Fruit fly (Drosophila melanogaster) whole organism, embryonic: ENCODE measurements around the gene Nt5b.

ENCODE experiments used
- ATbp ChIP-seq: fragments of 200-800 bp; sonication (Bioruptor generic); optimal IDR thresholded peaks from 2 replicates; lab custom pipeline; 2017; ENCODE audit warnings: missing biosample characterization, mild to moderate bottlenecking, missing genetic modification characterization, missing genetic modification reagents
- Adf1 ChIP-seq: fragments of 200-800 bp; sonication (Bioruptor generic); IDR thresholded peaks from 2 replicates; pipeline ENCODE4 v1.3.6; 2022; ENCODE audit warnings: missing biosample characterization, missing genetic modification characterization
- Aef1 ChIP-seq: fragments of 200-800 bp; sonication (Bioruptor generic); IDR thresholded peaks from 3 replicates; pipeline ENCODE4 v1.3.6; 2022; ENCODE audit warnings: missing biosample characterization, missing genetic modification characterization
- Bteb2 ChIP-seq: fragments of 200-800 bp; sonication (Bioruptor generic); optimal IDR thresholded peaks from 2 replicates; lab custom pipeline; 2016; ENCODE audit warnings: missing biosample characterization, missing genetic modification characterization
- CG10366 ChIP-seq: fragments of 200-800 bp; sonication (Bioruptor generic); IDR thresholded peaks from 2 replicates; pipeline ENCODE4 v1.3.6; 2022; ENCODE audit warnings: missing biosample characterization, missing genetic modification characterization
- CG11247 ChIP-seq: fragments of 200-800 bp; sonication (Bioruptor generic); IDR thresholded peaks from 2 replicates; pipeline ENCODE4 v1.3.6; 2022; ENCODE audit warnings: missing biosample characterization, missing genetic modification characterization
- CG17802 ChIP-seq: fragments of 200-800 bp; sonication (Bioruptor generic); optimal IDR thresholded peaks from 2 replicates; lab custom pipeline; 2018; ENCODE audit warnings: missing biosample characterization, mild to moderate bottlenecking, missing genetic modification characterization, moderate library complexity
- CG18011 ChIP-seq: fragments of 200-800 bp; sonication (Bioruptor generic); optimal IDR thresholded peaks from 2 replicates; lab custom pipeline; 2017; ENCODE audit warnings: missing biosample characterization, missing genetic modification characterization, mild to moderate bottlenecking, moderate library complexity, missing genotype
- CG2678 ChIP-seq: fragments of 200-800 bp; sonication (Bioruptor generic); optimal IDR thresholded peaks from 3 replicates; lab custom pipeline; 2019; ENCODE audit warnings: missing biosample characterization, mild to moderate bottlenecking, missing genetic modification characterization, moderate library complexity
- CG3163 ChIP-seq: fragments of 200-800 bp; sonication (Bioruptor generic); optimal IDR thresholded peaks from 3 replicates; lab custom pipeline; 2016; ENCODE audit warnings: missing biosample characterization, missing genetic modification characterization
- CG32532 ChIP-seq: fragments of 200-800 bp; sonication (Bioruptor generic); IDR thresholded peaks from 2 replicates; pipeline ENCODE4 v1.3.6; 2022; ENCODE audit warnings: missing biosample characterization, missing genetic modification characterization
- CG3726 ChIP-seq: fragments of 200-800 bp; sonication (Bioruptor generic); IDR thresholded peaks from 3 replicates; pipeline ENCODE4, ENCODE4 v1.3.6; 2022; ENCODE audit warnings: missing biosample characterization, missing genetic modification characterization
- CG3847 ChIP-seq: fragments of 200-800 bp; sonication (Bioruptor generic); IDR thresholded peaks from 2 replicates; pipeline ENCODE4 v1.3.6; 2022; ENCODE audit warnings: missing biosample characterization, missing genetic modification characterization
- CG4360 ChIP-seq: fragments of 200-800 bp; sonication (Bioruptor generic); IDR thresholded peaks from 2 replicates; pipeline ENCODE4 v1.3.6; 2022; ENCODE audit warnings: missing biosample characterization, missing genetic modification characterization
- CG4707 ChIP-seq: fragments of 200-800 bp; sonication (Bioruptor generic); optimal IDR thresholded peaks from 2 replicates; lab custom pipeline; 2018; ENCODE audit warnings: missing biosample characterization, mild to moderate bottlenecking, missing genetic modification characterization, moderate library complexity
- CG6254 ChIP-seq: fragments of 200-800 bp; sonication (Bioruptor generic); optimal IDR thresholded peaks from 3 replicates; lab custom pipeline; 2017; ENCODE audit warnings: mild to moderate bottlenecking, missing biosample characterization, missing genetic modification reagents, missing genetic modification characterization
- CG8089 ChIP-seq: fragments of 200-800 bp; sonication (Bioruptor generic); optimal IDR thresholded peaks from 3 replicates; lab custom pipeline; 2016; ENCODE audit warnings: missing biosample characterization, missing genetic modification characterization
- CG8388 ChIP-seq: fragments of 200-800 bp; sonication (Bioruptor generic); optimal IDR thresholded peaks from 2 replicates; lab custom pipeline; 2019; ENCODE audit warnings: missing biosample characterization, mild to moderate bottlenecking, missing genetic modification characterization, moderate library complexity
- CG8478 ChIP-seq: fragments of >200 bp; optimal IDR thresholded peaks from 2 replicates; lab custom pipeline; 2018
- CG8924 ChIP-seq: fragments of 200-800 bp; optimal IDR thresholded peaks from 3 replicates; lab custom pipeline; 2019; ENCODE audit warnings: missing biosample characterization, mild to moderate bottlenecking, missing genetic modification characterization, moderate library complexity
- CG9727 ChIP-seq: fragments of 200-800 bp; sonication (Bioruptor generic); optimal IDR thresholded peaks from 3 replicates; lab custom pipeline; 2017; ENCODE audit warnings: missing biosample characterization, mild to moderate bottlenecking, missing genetic modification characterization
- CG9817 ChIP-seq: fragments of 200-800 bp; sonication (Bioruptor generic); optimal IDR thresholded peaks from 2 replicates; lab custom pipeline; 2018; ENCODE audit warnings: missing biosample characterization, mild to moderate bottlenecking, missing genetic modification characterization, moderate library complexity
- D19A ChIP-seq: fragments of 200-800 bp; optimal IDR thresholded peaks from 3 replicates; lab custom pipeline; 2019; ENCODE audit warnings: missing biosample characterization, mild to moderate bottlenecking, missing genetic modification characterization, moderate library complexity
- Dbx ChIP-seq: fragments of 200-800 bp; sonication (Bioruptor generic); IDR thresholded peaks from 3 replicates; pipeline ENCODE4 v1.3.6; 2022; ENCODE audit warnings: missing biosample characterization, missing genetic modification characterization
- Dip2 ChIP-seq: fragments of 200-800 bp; sonication (Bioruptor generic); IDR thresholded peaks from 2 replicates; pipeline ENCODE4 v1.3.6; 2022; ENCODE audit warnings: missing biosample characterization, missing genetic modification characterization
- ERR ChIP-seq: fragments of 200-800 bp; sonication (Bioruptor generic); optimal IDR thresholded peaks from 2 replicates; lab custom pipeline; 2016; ENCODE audit warnings: missing biosample characterization, missing genetic modification characterization
- HHEX ChIP-seq: fragments of 200-800 bp; sonication (Bioruptor generic); optimal IDR thresholded peaks from 3 replicates; lab custom pipeline; 2017; ENCODE audit warnings: missing biosample characterization, mild to moderate bottlenecking, missing genetic modification characterization, missing genetic modification reagents
- Med ChIP-seq: fragments of 200-800 bp; sonication (Bioruptor generic); peaks from one replicate; lab custom pipeline; 2016; ENCODE audit warnings: missing biosample characterization, missing genetic modification characterization, mild to moderate bottlenecking, inconsistent platforms, moderate library complexity
- Pdp1 ChIP-seq, 2 experiments: fragments of 200-800 bp; sonication (Bioruptor generic); optimal IDR thresholded peaks; 3 replicates each; lab custom pipeline; 2016; ENCODE audit warnings: missing biosample characterization in 2 of 2, missing genetic modification characterization in 2 of 2, mild to moderate bottlenecking in 1 of 2, moderate library complexity in 1 of 2
- Ravus ChIP-seq: fragments of 200-800 bp; sonication (Bioruptor generic); IDR thresholded peaks from 2 replicates; pipeline ENCODE4 v1.3.6; 2022; ENCODE audit warnings: missing biosample characterization, missing genetic modification characterization
- Sry-β ChIP-seq: fragments of 200-800 bp; sonication (Bioruptor generic); optimal IDR thresholded peaks from 2 replicates; lab custom pipeline; 2018; ENCODE audit warnings: missing biosample characterization, mild to moderate bottlenecking, missing genetic modification characterization, moderate library complexity
- Ssrp ChIP-seq: fragments of 200-800 bp; sonication (Bioruptor generic); optimal IDR thresholded peaks from 2 replicates; lab custom pipeline; 2018; ENCODE audit warnings: missing biosample characterization, mild to moderate bottlenecking, missing genetic modification characterization, moderate library complexity
- Xrp1 ChIP-seq: fragments of 200-800 bp; sonication (Bioruptor generic); IDR thresholded peaks from 2 replicates; pipeline ENCODE4 v1.3.6; 2022; ENCODE audit warnings: missing biosample characterization, missing genetic modification characterization
- ab ChIP-seq: fragments of 200-800 bp; sonication (Bioruptor generic); optimal IDR thresholded peaks from 2 replicates; lab custom pipeline; 2016; ENCODE audit warnings: missing biosample characterization, missing genetic modification characterization
- ap ChIP-seq: fragments of 200-800 bp; sonication (Bioruptor generic); IDR thresholded peaks from 2 replicates; pipeline ENCODE4 v1.3.6; 2022; ENCODE audit warnings: missing biosample characterization, missing genetic modification characterization
- ci ChIP-seq: fragments of 200-800 bp; sonication (Bioruptor generic); IDR thresholded peaks from 3 replicates; pipeline ENCODE4 v1.3.6; 2022; ENCODE audit warnings: missing biosample characterization, missing genetic modification characterization
- dmrt99B ChIP-seq: fragments of 200-800 bp; sonication (Bioruptor generic); optimal IDR thresholded peaks from 2 replicates; lab custom pipeline; 2018; ENCODE audit warnings: missing biosample characterization, mild to moderate bottlenecking, missing genetic modification characterization, moderate library complexity
- gem ChIP-seq: fragments of 200-800 bp; sonication (Bioruptor generic); optimal IDR thresholded peaks from 2 replicates; lab custom pipeline; 2019; ENCODE audit warnings: missing biosample characterization, mild to moderate bottlenecking, missing genetic modification characterization, moderate library complexity
- gfzf ChIP-seq: fragments of 200-800 bp; sonication (Bioruptor generic); optimal IDR thresholded peaks from 2 replicates; lab custom pipeline; 2016; ENCODE audit warnings: missing biosample characterization, mild to moderate bottlenecking, missing genetic modification characterization, moderate library complexity
- grau ChIP-seq: fragments of 200-800 bp; optimal IDR thresholded peaks from 3 replicates; lab custom pipeline; 2019; ENCODE audit warnings: missing biosample characterization, mild to moderate bottlenecking, missing genetic modification characterization, moderate library complexity
- gro ChIP-seq: fragments of 200-800 bp; sonication (Bioruptor generic); optimal IDR thresholded peaks from 2 replicates; lab custom pipeline; 2016; ENCODE audit warnings: missing biosample characterization, missing genetic modification characterization
- ham ChIP-seq: fragments of 200-800 bp; sonication (Bioruptor generic); IDR thresholded peaks from 2 replicates; pipeline ENCODE4 v1.3.6; 2022; ENCODE audit warnings: missing biosample characterization, missing genetic modification characterization
- lilli ChIP-seq: fragments of 200-800 bp; sonication (Bioruptor generic); optimal IDR thresholded peaks from 3 replicates; lab custom pipeline; 2016; ENCODE audit warnings: missing biosample characterization, missing genetic modification characterization
- luna ChIP-seq: fragments of 200-800 bp; sonication (Bioruptor generic); optimal IDR thresholded peaks from 2 replicates; lab custom pipeline; 2016; ENCODE audit warnings: missing biosample characterization, missing genetic modification characterization
- nmo ChIP-seq: fragments of 200-800 bp; sonication (Bioruptor generic); optimal IDR thresholded peaks from 2 replicates; lab custom pipeline; 2018; ENCODE audit warnings: missing biosample characterization, mild to moderate bottlenecking, missing genetic modification characterization, moderate library complexity
- pb ChIP-seq: fragments of 200-800 bp; sonication (Bioruptor generic); optimal IDR thresholded peaks from 3 replicates; lab custom pipeline; 2016; ENCODE audit warnings: missing biosample characterization, missing genetic modification characterization
- phol ChIP-seq: fragments of 200-800 bp; sonication (Bioruptor generic); optimal IDR thresholded peaks from 3 replicates; lab custom pipeline; 2018; ENCODE audit warnings: missing biosample characterization, mild to moderate bottlenecking, missing genetic modification characterization, moderate library complexity
- schlank ChIP-seq: fragments of 200-800 bp; sonication (Bioruptor generic); optimal IDR thresholded peaks from 2 replicates; lab custom pipeline; 2018; ENCODE audit warnings: missing biosample characterization, mild to moderate bottlenecking, missing genetic modification characterization
- sens ChIP-seq: fragments of 200-800 bp; sonication (Bioruptor generic); peaks from one replicate; lab custom pipeline; 2016; ENCODE audit warnings: missing biosample characterization, missing genetic modification characterization
- slbo ChIP-seq: fragments of 200-800 bp; sonication (Bioruptor generic); IDR thresholded peaks from 2 replicates; pipeline ENCODE4 v1.3.6; 2022; ENCODE audit warnings: missing biosample characterization, missing genetic modification characterization
- sqz ChIP-seq: fragments of 200-800 bp; sonication (Bioruptor generic); optimal IDR thresholded peaks from 3 replicates; lab custom pipeline; 2018; ENCODE audit warnings: missing biosample characterization, mild to moderate bottlenecking, missing genetic modification characterization
- tna ChIP-seq: fragments of 200-800 bp; sonication (Bioruptor generic); IDR thresholded peaks from 2 replicates; pipeline ENCODE4 v1.3.6; 2022; ENCODE audit warnings: missing biosample characterization, missing genetic modification characterization; ENCODE audit not compliant: partially characterized antibody
- vvl ChIP-seq: fragments of 200-800 bp; sonication (Bioruptor generic); IDR thresholded peaks from 2 replicates; pipeline ENCODE4 v1.3.6; 2022; ENCODE audit warnings: missing biosample characterization, missing genetic modification characterization

Nt5b gene

dm6 chrX:18407394-18407721, 2.6 kb downstream of the Nt5b start (continued):
- TF ChIP-seq gem (tag; lab: Kevin White, UChicago) (peak; percentile 61), CG32532 (peak; percentile 26; the same call in 1 of the 2 replicates), CG3726 (GFP tag; lab: Robert Waterston, UW) (no peak), Ssrp (no peak), Dbx (GFP tag; lab: Robert Waterston, UW) (0 out of 3 replicates have a peak, but pooled peaks have one; percentile 43), Bteb2 (GFP tag; lab: Kevin White, UChicago) (peak; percentile 34), sens (GFP tag; lab: Kevin White, UChicago) (peak; percentile 84), CG6254 (no peak), sqz (GFP tag; lab: Kevin White, UChicago) (no peak), Pdp1 (GFP tag; optimal IDR thresholded peaks at IDR 0.05; lab: Kevin White, UChicago) (peak in 1 of 2 experiments; percentile 31), Med (GFP tag; lab: Kevin White, UChicago) (peak; percentile 41), lilli (peak; percentile 13), slbo (no peak; the same call in 1 of the 2 replicates), Ravus (GFP tag; lab: Robert Waterston, UW) (no peak), ATbp (GFP tag; lab: Kevin White, UChicago) (no peak), CG8478 (lab: Kevin White, UChicago) (no peak), CG10366 (no peak), ci (GFP tag; lab: Robert Waterston, UW) (no peak), vvl (GFP tag; lab: Robert Waterston, UW) (no peak), CG4360 (GFP tag; lab: Robert Waterston, UW) (no peak), D19A (no peak), CG8388 (peak; percentile 2), Sry-β (no peak), Xrp1 (peak; percentile 28; the same call in 1 of the 2 replicates), grau (peak; percentile 42), Dip2 (GFP tag; lab: Robert Waterston, UW) (no peak), CG3847 (GFP tag; lab: Robert Waterston, UW) (peak; percentile 12; the same call in 1 of the 2 replicates), Aef1 (GFP tag; lab: Robert Waterston, UW) (no peak), ham (GFP tag; lab: Robert Waterston, UW) (no peak), Adf1 (no peak), HHEX (no peak), CG9817 (tag; lab: Kevin White, UChicago) (peak; percentile 9), CG8924 (tag; lab: Kevin White, UChicago) (no peak), CG8089 (GFP tag; lab: Kevin White, UChicago) (no peak), nmo (GFP tag; lab: Kevin White, UChicago) (peak; percentile 5), CG17802 (no peak), luna (GFP tag; lab: Kevin White, UChicago) (no peak), gro (GFP tag; lab: Kevin White, UChicago) (no peak), tna (no peak), ab (GFP tag; lab: Kevin White, UChicago) (no peak), schlank (tag; lab: Kevin White, UChicago) (peak; percentile 15), CG18011 (GFP tag; lab: Kevin White, UChicago) (no peak), ap (GFP tag; lab: Robert Waterston, UW) (no peak), CG9727 (no peak), gfzf (GFP tag; lab: Kevin White, UChicago) (no peak), CG11247 (GFP tag; lab: Robert Waterston, UW) (no peak), CG4707 (GFP tag; lab: Kevin White, UChicago) (no peak), CG2678 (tag; lab: Kevin White, UChicago) (peak; percentile 42), ERR (GFP tag; lab: Kevin White, UChicago) (peak; percentile 16), dmrt99B (peak; percentile 26), phol (no peak), CG3163 (GFP tag; lab: Kevin White, UChicago) (no peak), pb (GFP tag; lab: Kevin White, UChicago) (no peak)
